Worm (Caenorhabditis elegans) whole organism, late embryonic: ENCODE data around the gene cnp-2.

Source experiments
- C08G9.2 ChIP-seq: sonication (generic microtip); optimal IDR thresholded peaks from 2 replicates; lab custom pipeline; 2016; ENCODE audit warnings: mild to moderate bottlenecking, missing genetic modification characterization, moderate library complexity, missing compliant biosample characterization
- ahr-1 ChIP-seq: sonication (generic microtip); optimal IDR thresholded peaks from 2 replicates; lab custom pipeline; 2016; ENCODE audit warnings: missing genetic modification characterization, missing compliant biosample characterization
- elt-2 ChIP-seq: sonication (generic microtip); optimal IDR thresholded peaks from 2 replicates; lab custom pipeline; 2016; ENCODE audit warnings: missing genetic modification reagents, missing genetic modification characterization, missing compliant biosample characterization
- fkh-10 ChIP-seq: fragments of 150-350 bp; optimal IDR thresholded peaks from 2 replicates; lab custom pipeline; 2014; ENCODE audit warnings: missing biosample characterization, missing genetic modification reagents, missing genetic modification characterization
- gmeb-2 ChIP-seq: sonication (generic microtip); optimal IDR thresholded peaks from 2 replicates; lab custom pipeline; 2016; ENCODE audit warnings: missing genetic modification characterization, inconsistent platforms, missing compliant biosample characterization
- tbx-2 ChIP-seq: sonication (generic microtip); optimal IDR thresholded peaks from 2 replicates; lab custom pipeline; 2016; ENCODE audit warnings: missing genetic modification characterization, missing compliant biosample characterization
- unc-55 ChIP-seq: sonication (generic microtip); optimal IDR thresholded peaks from 2 replicates; lab custom pipeline; 2017; ENCODE audit warnings: missing biosample characterization, missing genetic modification reagents, missing genetic modification characterization

DNA sequence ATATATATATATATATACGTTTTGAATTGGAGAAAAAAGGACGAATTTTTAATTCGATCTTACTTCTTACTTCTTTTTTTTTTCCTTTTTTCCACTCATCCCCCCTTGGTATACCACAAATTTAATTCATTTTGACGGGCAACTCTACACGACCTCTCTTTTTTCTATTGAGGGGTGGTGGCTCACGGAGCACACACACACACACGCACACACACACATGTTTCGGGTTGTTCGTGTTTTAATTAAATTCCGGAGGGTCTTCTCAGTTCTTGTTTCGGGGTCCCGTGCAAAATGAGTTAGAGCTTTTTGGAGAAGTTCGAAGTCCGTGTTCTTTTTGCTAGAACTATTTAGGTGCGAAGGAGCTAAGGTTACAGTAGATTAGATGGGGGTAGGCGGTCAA is 49.1 kb upstream of the cnp-2 start:
- TF ChIP-seq C08G9.2 (tag; lab: Kevin White, UChicago): no peak
- TF ChIP-seq gmeb-2 (tag; lab: Kevin White, UChicago): no peak
- TF ChIP-seq tbx-2 (tag; lab: Kevin White, UChicago): no peak
- TF ChIP-seq unc-55 (GFP tag; lab: Kevin White, UChicago): no peak
- no peak for TF ChIP-seq elt-2 (tag; lab: Kevin White, UChicago)
- no peak for TF ChIP-seq fkh-10 (GFP tag; lab: Kevin White, UChicago)
- no peak for TF ChIP-seq ahr-1 (tag; lab: Kevin White, UChicago)
